Fruit fly (Drosophila melanogaster) whole organism, embryonic: ENCODE results near the gene Tti1.

Source experiments
- Atf6 ChIP-seq: fragments of 200-800 bp; sonication (Bioruptor generic); IDR thresholded peaks from 2 replicates; pipeline ENCODE4 v1.3.6; 2022; ENCODE audit warnings: missing biosample characterization, missing genetic modification characterization
- CG10654 ChIP-seq: fragments of 200-800 bp; sonication (Bioruptor generic); optimal IDR thresholded peaks from 2 replicates; lab custom pipeline; 2016; ENCODE audit warnings: missing biosample characterization, missing genetic modification characterization
- CG11085 ChIP-seq: fragments of 200-800 bp; sonication (Bioruptor generic); IDR thresholded peaks from 2 replicates; pipeline ENCODE4 v1.3.6; 2022; ENCODE audit warnings: missing biosample characterization, missing genetic modification characterization
- CG11247 ChIP-seq: fragments of 200-800 bp; sonication (Bioruptor generic); IDR thresholded peaks from 2 replicates; pipeline ENCODE4 v1.3.6; 2022; ENCODE audit warnings: missing biosample characterization, missing genetic modification characterization
- CG11696 ChIP-seq: fragments of 200-800 bp; sonication (Bioruptor generic); IDR thresholded peaks from 2 replicates; pipeline ENCODE4 v1.3.6; 2022; ENCODE audit warnings: missing biosample characterization, missing genetic modification characterization
- CG12744 ChIP-seq: fragments of 200-800 bp; sonication (Bioruptor generic); optimal IDR thresholded peaks from 2 replicates; lab custom pipeline; 2016; ENCODE audit warnings: missing biosample characterization, missing genetic modification characterization
- CG13296 ChIP-seq: fragments of 200-800 bp; sonication (Bioruptor generic); optimal IDR thresholded peaks from 3 replicates; lab custom pipeline; 2018; ENCODE audit warnings: missing biosample characterization, mild to moderate bottlenecking, missing genetic modification characterization
- CG15073 ChIP-seq: fragments of 200-800 bp; sonication (Bioruptor generic); optimal IDR thresholded peaks from 2 replicates; lab custom pipeline; 2016; ENCODE audit warnings: missing biosample characterization, missing genetic modification characterization
- CG34224 ChIP-seq: fragments of 200-800 bp; sonication (Bioruptor generic); IDR thresholded peaks from 3 replicates; pipeline ENCODE4 v1.3.6; 2022; ENCODE audit warnings: missing biosample characterization, missing genetic modification characterization; ENCODE audit not compliant: partially characterized antibody
- CG3838 ChIP-seq: fragments of 200-800 bp; sonication (Bioruptor generic); optimal IDR thresholded peaks from 3 replicates; lab custom pipeline; 2016; ENCODE audit warnings: missing biosample characterization, missing genetic modification characterization
- CG3847 ChIP-seq: fragments of 200-800 bp; sonication (Bioruptor generic); IDR thresholded peaks from 2 replicates; pipeline ENCODE4 v1.3.6; 2022; ENCODE audit warnings: missing biosample characterization, missing genetic modification characterization
- CG7745 ChIP-seq: fragments of 200-800 bp; sonication (Bioruptor generic); optimal IDR thresholded peaks from 2 replicates; lab custom pipeline; 2018; ENCODE audit warnings: missing biosample characterization, mild to moderate bottlenecking, missing genetic modification characterization, moderate library complexity
- CG8089 ChIP-seq: fragments of 200-800 bp; sonication (Bioruptor generic); optimal IDR thresholded peaks from 3 replicates; lab custom pipeline; 2016; ENCODE audit warnings: missing biosample characterization, missing genetic modification characterization
- CG8290 ChIP-seq, 3 experiments: fragments of 200-800 bp; sonication (Bioruptor generic); optimal IDR thresholded peaks; 2 replicates each; lab custom pipeline; 2016 to 2019; ENCODE audit warnings: missing biosample characterization in 3 of 3, missing genetic modification characterization in 3 of 3, mild to moderate bottlenecking in 2 of 3, moderate library complexity in 1 of 3
- CG8388 ChIP-seq: fragments of 200-800 bp; sonication (Bioruptor generic); optimal IDR thresholded peaks from 2 replicates; lab custom pipeline; 2019; ENCODE audit warnings: missing biosample characterization, mild to moderate bottlenecking, missing genetic modification characterization, moderate library complexity
- CHES-1-like ChIP-seq: fragments of 200-800 bp; sonication (Bioruptor generic); optimal IDR thresholded peaks from 2 replicates; lab custom pipeline; 2016; ENCODE audit warnings: missing biosample characterization, missing genetic modification characterization
- CkIIα-i1 ChIP-seq: fragments of 200-800 bp; sonication (Bioruptor generic); IDR thresholded peaks from 2 replicates; pipeline ENCODE4 v1.3.6; 2022; ENCODE audit warnings: missing biosample characterization, missing genetic modification characterization
- Dad ChIP-seq: fragments of 200-800 bp; sonication (Bioruptor generic); optimal IDR thresholded peaks from 3 replicates; lab custom pipeline; 2016; ENCODE audit warnings: missing biosample characterization, missing genetic modification characterization
- Dbx ChIP-seq: fragments of 200-800 bp; sonication (Bioruptor generic); IDR thresholded peaks from 3 replicates; pipeline ENCODE4 v1.3.6; 2022; ENCODE audit warnings: missing biosample characterization, missing genetic modification characterization
- Dek ChIP-seq: fragments of 200-800 bp; sonication (Bioruptor generic); optimal IDR thresholded peaks from 3 replicates; lab custom pipeline; 2019; ENCODE audit warnings: missing biosample characterization, mild to moderate bottlenecking, missing genetic modification characterization, moderate library complexity
- Dref ChIP-seq: fragments of 200-800 bp; sonication (Bioruptor generic); IDR thresholded peaks from 2 replicates; pipeline ENCODE4 v1.3.6; 2022; ENCODE audit warnings: missing biosample characterization, missing genetic modification characterization
- Hr3 ChIP-seq: fragments of 200-800 bp; sonication (Bioruptor generic); optimal IDR thresholded peaks from 3 replicates; lab custom pipeline; 2016; ENCODE audit warnings: missing biosample characterization, missing genetic modification characterization
- Meics ChIP-seq: fragments of 200-800 bp; sonication (Bioruptor generic); optimal IDR thresholded peaks from 2 replicates; lab custom pipeline; 2017; ENCODE audit warnings: missing biosample characterization, mild to moderate bottlenecking, missing genetic modification characterization
- Nf-YB ChIP-seq: fragments of 200-800 bp; sonication (Bioruptor generic); optimal IDR thresholded peaks from 3 replicates; lab custom pipeline; 2019; ENCODE audit warnings: missing biosample characterization, mild to moderate bottlenecking, missing genetic modification characterization, moderate library complexity
- Pdp1 ChIP-seq, 2 experiments: fragments of 200-800 bp; sonication (Bioruptor generic); optimal IDR thresholded peaks; 3 replicates each; lab custom pipeline; 2016; ENCODE audit warnings: missing biosample characterization in 2 of 2, missing genetic modification characterization in 2 of 2, mild to moderate bottlenecking in 1 of 2, moderate library complexity in 1 of 2
- Sox100B ChIP-seq: fragments of 200-800 bp; sonication (Bioruptor generic); optimal IDR thresholded peaks from 3 replicates; lab custom pipeline; 2018; ENCODE audit warnings: missing biosample characterization, mild to moderate bottlenecking, missing genetic modification characterization
- YL-1 ChIP-seq: fragments of 200-800 bp; sonication (Bioruptor generic); optimal IDR thresholded peaks from 3 replicates; lab custom pipeline; 2017; ENCODE audit warnings: missing biosample characterization, mild to moderate bottlenecking, missing genetic modification characterization
- al ChIP-seq: fragments of 200-800 bp; sonication (Bioruptor generic); IDR thresholded peaks from 2 replicates; pipeline ENCODE4 v1.3.6; 2022; ENCODE audit warnings: missing biosample characterization, missing genetic modification characterization
- aop ChIP-seq: fragments of 200-800 bp; sonication (Bioruptor generic); IDR thresholded peaks from 2 replicates; pipeline ENCODE4 v1.3.6; 2022; ENCODE audit warnings: missing biosample characterization, missing genetic modification characterization
- ato ChIP-seq: fragments of 200-800 bp; sonication (Bioruptor generic); IDR thresholded peaks from 2 replicates; pipeline ENCODE4 v1.3.6; 2022; ENCODE audit warnings: missing biosample characterization, missing genetic modification characterization; ENCODE audit not compliant: partially characterized antibody
- dan ChIP-seq: fragments of 200-800 bp; sonication (Bioruptor generic); IDR thresholded peaks from 2 replicates; pipeline ENCODE4 v1.3.6; 2022; ENCODE audit warnings: missing biosample characterization, missing genetic modification characterization
- dmrt99B ChIP-seq: fragments of 200-800 bp; sonication (Bioruptor generic); optimal IDR thresholded peaks from 2 replicates; lab custom pipeline; 2018; ENCODE audit warnings: missing biosample characterization, mild to moderate bottlenecking, missing genetic modification characterization, moderate library complexity
- dpn ChIP-seq, 2 experiments: fragments of 200-800 bp; sonication (Bioruptor generic); optimal IDR thresholded peaks; 3 replicates each; lab custom pipeline; 2016; ENCODE audit warnings: missing biosample characterization in 2 of 2, missing genetic modification characterization in 2 of 2
- emc ChIP-seq: fragments of 200-800 bp; sonication (Bioruptor generic); optimal IDR thresholded peaks from 2 replicates; lab custom pipeline; 2016; ENCODE audit warnings: missing biosample characterization, missing genetic modification characterization
- ems ChIP-seq: fragments of 200-800 bp; sonication (Bioruptor generic); optimal IDR thresholded peaks from 3 replicates; lab custom pipeline; 2016; ENCODE audit warnings: missing biosample characterization, missing genetic modification characterization
- eyg ChIP-seq: fragments of 200-800 bp; sonication (Bioruptor generic); optimal IDR thresholded peaks from 3 replicates; lab custom pipeline; 2016; ENCODE audit warnings: missing biosample characterization, missing genetic modification characterization
- gcm2 ChIP-seq: fragments of 200-800 bp; sonication (Bioruptor generic); optimal IDR thresholded peaks from 2 replicates; lab custom pipeline; 2016; ENCODE audit warnings: missing biosample characterization, missing genetic modification characterization
- gem ChIP-seq: fragments of 200-800 bp; sonication (Bioruptor generic); optimal IDR thresholded peaks from 2 replicates; lab custom pipeline; 2019; ENCODE audit warnings: missing biosample characterization, mild to moderate bottlenecking, missing genetic modification characterization, moderate library complexity
- gsb ChIP-seq: fragments of 200-800 bp; sonication (Bioruptor generic); IDR thresholded peaks from 2 replicates; pipeline ENCODE4 v1.3.6; 2022; ENCODE audit warnings: missing biosample characterization, missing genetic modification characterization
- h ChIP-seq: fragments of >200 bp; optimal IDR thresholded peaks from 2 replicates; lab custom pipeline; 2017
- hth ChIP-seq: fragments of >200 bp; optimal IDR thresholded peaks from 2 replicates; lab custom pipeline; 2017; ENCODE audit warnings: inconsistent platforms
- mirr ChIP-seq: fragments of 200-800 bp; sonication (Bioruptor generic); optimal IDR thresholded peaks from 3 replicates; lab custom pipeline; 2018; ENCODE audit warnings: missing biosample characterization, mild to moderate bottlenecking, missing genetic modification characterization
- mld ChIP-seq: fragments of 200-800 bp; sonication (Bioruptor generic); IDR thresholded peaks from 3 replicates; pipeline ENCODE4 v1.3.6; 2022; ENCODE audit warnings: missing biosample characterization, missing genetic modification characterization; ENCODE audit not compliant: partially characterized antibody
- oc ChIP-seq: fragments of 200-800 bp; sonication (Bioruptor generic); optimal IDR thresholded peaks from 2 replicates; lab custom pipeline; 2018; ENCODE audit warnings: missing biosample characterization, mild to moderate bottlenecking, missing genetic modification characterization, moderate library complexity
- pros ChIP-seq: fragments of 200-800 bp; sonication (Bioruptor generic); optimal IDR thresholded peaks from 3 replicates; lab custom pipeline; 2019; ENCODE audit warnings: missing biosample characterization, mild to moderate bottlenecking, missing genetic modification characterization, moderate library complexity
- sd ChIP-seq: fragments of 200-800 bp; sonication (Bioruptor generic); optimal IDR thresholded peaks from 3 replicates; lab custom pipeline; 2018; ENCODE audit warnings: missing biosample characterization, mild to moderate bottlenecking, missing genetic modification characterization, moderate library complexity
- sug ChIP-seq: fragments of 200-800 bp; optimal IDR thresholded peaks from 2 replicates; lab custom pipeline; 2019; ENCODE audit warnings: missing biosample characterization, mild to moderate bottlenecking, missing genetic modification characterization, moderate library complexity
- usp ChIP-seq: fragments of >200 bp; optimal IDR thresholded peaks from 2 replicates; lab custom pipeline; 2017; ENCODE audit warnings: missing biosample characterization, missing genetic modification characterization
- zfh1 ChIP-seq: fragments of 200-800 bp; sonication (Bioruptor generic); IDR thresholded peaks from 3 replicates; pipeline ENCODE4 v1.3.6; 2022; ENCODE audit warnings: missing biosample characterization, missing genetic modification characterization

Gene Tti1

DNA sequence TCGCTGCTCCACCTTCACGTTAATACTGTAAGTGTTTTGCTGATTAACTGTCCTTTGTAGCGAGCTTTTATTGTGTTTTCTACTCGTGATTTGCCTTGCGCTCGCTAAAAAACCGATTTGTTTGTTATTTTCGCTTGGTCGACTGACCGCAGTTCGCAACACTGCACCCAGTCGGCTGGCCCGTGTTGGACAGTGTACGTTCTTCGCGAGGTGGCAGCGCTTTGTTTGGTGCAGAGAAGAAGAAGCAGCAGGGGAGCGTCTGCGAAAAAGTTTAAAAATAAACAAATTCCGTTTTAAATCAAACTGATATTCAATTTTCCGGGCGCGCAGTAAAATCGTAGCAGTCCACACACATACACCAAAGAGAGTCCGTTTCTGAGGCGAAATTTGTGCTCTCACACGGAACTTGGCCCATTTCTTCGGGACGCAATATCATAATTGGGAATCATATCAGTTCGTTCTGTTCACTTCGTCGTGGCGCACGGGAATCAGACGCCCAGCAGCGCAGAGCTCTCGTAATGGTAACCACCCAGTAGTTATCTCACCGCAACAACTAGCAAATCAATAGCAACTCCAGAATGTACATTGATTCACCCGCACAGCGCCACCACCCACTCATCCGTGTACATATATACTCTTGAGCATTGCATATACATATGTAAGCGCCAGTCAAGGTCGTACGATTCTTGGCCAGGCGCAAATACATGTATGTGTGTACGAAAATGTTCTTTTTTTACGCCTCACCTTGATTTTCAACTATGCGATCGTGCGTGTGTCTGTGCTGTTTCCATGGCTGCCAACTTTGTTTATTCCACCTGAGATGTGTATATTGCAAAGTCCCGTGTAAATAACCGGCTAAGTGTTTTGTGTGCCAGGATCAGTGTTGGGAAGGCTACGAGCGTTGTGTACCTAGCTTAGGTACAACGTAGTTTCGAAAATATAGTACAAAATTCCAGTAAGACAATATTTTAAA, 13.4 kb upstream of the Tti1 start, which contains the start of gene Naa80 (continued):
- TF ChIP-seq pros (no peak), gem (tag; lab: Kevin White, UChicago) (no peak), CG11085 (GFP tag; lab: Robert Waterston, UW) (peak; percentile 8; the same call in 1 of the 2 replicates), CG8089 (GFP tag; lab: Kevin White, UChicago) (peak; percentile 16), gcm2 (no peak), aop (GFP tag; lab: Robert Waterston, UW) (no peak), mirr (GFP tag; lab: Kevin White, UChicago) (peak; percentile 28), al (GFP tag; lab: Robert Waterston, UW) (peak; percentile 61), CG8290 (GFP tag; optimal IDR thresholded peaks at IDR 0.05; lab: Kevin White, UChicago) (peak; percentile 40), CG8290 (tag; optimal IDR thresholded peaks at IDR 0.05; lab: Kevin White, UChicago) (peak in 1 of 2 experiments; percentile 90), CG3838 (no peak), CkIIα-i1 (GFP tag; lab: Robert Waterston, UW) (no peak), oc (no peak), Pdp1 (GFP tag; optimal IDR thresholded peaks at IDR 0.05; lab: Kevin White, UChicago) (peak; percentile 54 to 73), sug (tag; lab: Kevin White, UChicago) (peak; percentile 71), h (no peak), Dbx (GFP tag; lab: Robert Waterston, UW) (peak; percentile 78), CG15073 (GFP tag; lab: Kevin White, UChicago) (no peak), dmrt99B (tag; lab: Kevin White, UChicago) (no peak), CG3847 (GFP tag; lab: Robert Waterston, UW) (peak; percentile 94), mld (GFP tag; lab: Robert Waterston, UW) (no peak), CG8388 (peak; percentile 23), CG34224 (GFP tag; lab: Robert Waterston, UW) (peak; percentile 53; the same call in 2 of the 3 replicates), dan (no peak), ems (GFP tag; lab: Kevin White, UChicago) (peak; percentile 75), CG11247 (GFP tag; lab: Robert Waterston, UW) (peak; percentile 79), YL-1 (peak; percentile 94), CG11696 (GFP tag; lab: Robert Waterston, UW) (no peak), Dek (peak; percentile 34), zfh1 (GFP tag; lab: Robert Waterston, UW) (peak; percentile 64), Nf-YB (GFP tag; lab: Kevin White, UChicago) (no peak), dpn (GFP tag; optimal IDR thresholded peaks at IDR 0.05; lab: Kevin White, UChicago) (peak; percentile 77), Dad (peak; percentile 69), usp (GFP tag; lab: Kevin White, UChicago) (no peak), CG13296 (GFP tag; lab: Kevin White, UChicago) (peak; percentile 64), Atf6 (GFP tag; lab: Robert Waterston, UW) (peak; percentile 29; the same call in 1 of the 2 replicates), Dref (GFP tag; lab: Robert Waterston, UW) (peak; percentile 50), Sox100B (GFP tag; lab: Kevin White, UChicago) (no peak), emc (peak; percentile 32), CG12744 (GFP tag; lab: Kevin White, UChicago) (peak; percentile 19), Hr3 (GFP tag; lab: Kevin White, UChicago) (peak; percentile 54), hth (lab: Kevin White, UChicago) (no peak), sd (peak; percentile 52), ato (GFP tag; lab: Robert Waterston, UW) (no peak; the same call in 1 of the 2 replicates), gsb (GFP tag; lab: Robert Waterston, UW) (no peak; the same call in 1 of the 2 replicates), eyg (GFP tag; lab: Kevin White, UChicago) (peak; percentile 59), CG10654 (GFP tag; lab: Kevin White, UChicago) (peak; percentile 51), CHES-1-like (GFP tag; lab: Kevin White, UChicago) (peak; percentile 94), CG7745 (tag; lab: Kevin White, UChicago) (no peak), Meics (GFP tag; lab: Kevin White, UChicago) (peak; percentile 57)
